Fruit fly (Drosophila melanogaster): ENCODE results near the gene Vps2.

The Vps2 gene

dm6 chr3R:26011542-26011941 lies 41.1 kb upstream of the Vps2 start:
- TF ChIP-seq Abd-B (GFP tag; optimal IDR thresholded peaks at IDR 0.05) (no peak), HLH106 (tag; optimal IDR thresholded peaks at IDR 0.05) (no peak), sv (GFP tag; optimal IDR thresholded peaks at IDR 0.05) (no peak), jim (GFP tag; optimal IDR thresholded peaks at IDR 0.05) (no peak), CrebA (GFP tag; optimal IDR thresholded peaks at IDR 0.05; ENCODE audit: borderline replicate concordance) (no peak), Rel (GFP tag; optimal IDR thresholded peaks at IDR 0.05) (no peak), Rel (tag; optimal IDR thresholded peaks at IDR 0.05) (no peak), rgr (GFP tag; optimal IDR thresholded peaks at IDR 0.05) (no peak), Myc (optimal IDR thresholded peaks at IDR 0.05) (no peak), tai (GFP tag; optimal IDR thresholded peaks at IDR 0.05) (no peak), h (GFP tag; optimal IDR thresholded peaks at IDR 0.05) (no peak), foxo (GFP tag; optimal IDR thresholded peaks at IDR 0.05) (no peak), Vsx2 (GFP tag; optimal IDR thresholded peaks at IDR 0.05; ENCODE audit: partially characterized antibody) (no peak), N (GFP tag; optimal IDR thresholded peaks at IDR 0.05) (no peak), sage (GFP tag; optimal IDR thresholded peaks at IDR 0.05) (no peak), psq (GFP tag; optimal IDR thresholded peaks at IDR 0.05) (no peak), CG9705 (GFP tag; optimal IDR thresholded peaks at IDR 0.05) (no peak), Sp1 (GFP tag; optimal IDR thresholded peaks at IDR 0.05) (no peak)

dm6 chr3R:26012288-26012687 lies 40.3 kb upstream of the Vps2 start:
- TF ChIP-seq Jra (GFP tag; optimal IDR thresholded peaks at IDR 0.05): no peak
- no peak for TF ChIP-seq Rel (GFP tag; optimal IDR thresholded peaks at IDR 0.05)
- TF ChIP-seq Rel (tag; optimal IDR thresholded peaks at IDR 0.05): peak; percentile 67

- TF ChIP-seq rgr (GFP tag; optimal IDR thresholded peaks at IDR 0.05): peak; percentile 45
- TF ChIP-seq dmrt93B (GFP tag; optimal IDR thresholded peaks at IDR 0.05): no peak
- TF ChIP-seq Jra (GFP tag; optimal IDR thresholded peaks at IDR 0.05): no peak
- no peak for TF ChIP-seq Dfd (GFP tag; optimal IDR thresholded peaks at IDR 0.05)
- no peak for TF ChIP-seq Vsx2 (GFP tag; optimal IDR thresholded peaks at IDR 0.05; ENCODE audit: partially characterized antibody)
- no peak for TF ChIP-seq Rel (GFP tag; optimal IDR thresholded peaks at IDR 0.05)
- TF ChIP-seq Rel (tag; optimal IDR thresholded peaks at IDR 0.05): no peak
- TF ChIP-seq psq (GFP tag; optimal IDR thresholded peaks at IDR 0.05): peak; percentile 53
- TF ChIP-seq CG32264 (GFP tag; optimal IDR thresholded peaks at IDR 0.05): no peak
- peak; percentile 59 for TF ChIP-seq HLH106 (tag; optimal IDR thresholded peaks at IDR 0.05)
- TF ChIP-seq Hr78 (GFP tag; optimal IDR thresholded peaks at IDR 0.05): no peak
- TF ChIP-seq h (GFP tag; optimal IDR thresholded peaks at IDR 0.05): peak; percentile 6
- no peak for TF ChIP-seq N (GFP tag; optimal IDR thresholded peaks at IDR 0.05)
- no peak for TF ChIP-seq br (GFP tag; optimal IDR thresholded peaks at IDR 0.05)
- TF ChIP-seq Dif (GFP tag; optimal IDR thresholded peaks at IDR 0.05; ENCODE audit: partially characterized antibody): no peak
- TF ChIP-seq brk (GFP tag; optimal IDR thresholded peaks at IDR 0.05): peak; percentile 28
- TF ChIP-seq ey (GFP tag; optimal IDR thresholded peaks at IDR 0.05): no peak
- no peak for TF ChIP-seq jim (GFP tag; optimal IDR thresholded peaks at IDR 0.05)
- no peak for TF ChIP-seq CrebA (GFP tag; optimal IDR thresholded peaks at IDR 0.05; ENCODE audit: borderline replicate concordance)
- no peak for TF ChIP-seq sage (GFP tag; optimal IDR thresholded peaks at IDR 0.05)
- no peak for TF ChIP-seq dl (GFP tag; optimal IDR thresholded peaks at IDR 0.05; ENCODE audit: insufficient read depth in 1 of 2, partially characterized antibody in 2 of 2)
- TF ChIP-seq Hnf4 (GFP tag; optimal IDR thresholded peaks at IDR 0.05): no peak
- TF ChIP-seq woc (GFP tag; optimal IDR thresholded peaks at IDR 0.05): peak; percentile 36
- TF ChIP-seq OdsH (GFP tag; optimal IDR thresholded peaks at IDR 0.05): peak; percentile 49
- TF ChIP-seq sv (GFP tag; optimal IDR thresholded peaks at IDR 0.05): no peak
- no peak for TF ChIP-seq Abd-B (GFP tag; optimal IDR thresholded peaks at IDR 0.05)
- peak; percentile 60 for TF ChIP-seq Sp1 (GFP tag; optimal IDR thresholded peaks at IDR 0.05)
- no peak for TF ChIP-seq usp (GFP tag; optimal IDR thresholded peaks at IDR 0.05)
- TF ChIP-seq tai (GFP tag; optimal IDR thresholded peaks at IDR 0.05): peak; percentile 3
- no peak for TF ChIP-seq Myc (optimal IDR thresholded peaks at IDR 0.05)
- peak; percentile 38 for TF ChIP-seq fru (GFP tag; optimal IDR thresholded peaks at IDR 0.05)
- TF ChIP-seq foxo (GFP tag; optimal IDR thresholded peaks at IDR 0.05): peak in 1 of 2 experiments; percentile 44
- TF ChIP-seq Hr83 (GFP tag; optimal IDR thresholded peaks at IDR 0.05; ENCODE audit: poor library complexity, severe bottlenecking): no peak
- TF ChIP-seq dsf (GFP tag; optimal IDR thresholded peaks at IDR 0.05; ENCODE audit: borderline replicate concordance): no peak
- TF ChIP-seq GATAd (GFP tag; optimal IDR thresholded peaks at IDR 0.05): no peak
- no peak for TF ChIP-seq pan (optimal IDR thresholded peaks at IDR 0.05)
- no peak for TF ChIP-seq CG9705 (GFP tag; optimal IDR thresholded peaks at IDR 0.05)
- TF ChIP-seq lola (GFP tag; optimal IDR thresholded peaks at IDR 0.05): no peak
- no peak for TF ChIP-seq Mio (GFP tag; optimal IDR thresholded peaks at IDR 0.05)
These were observed 39.6 kb upstream of the Vps2 start for dm6 chr3R:26012801-26013663.
